Fruit fly (Drosophila melanogaster) whole organism, embryonic: ENCODE measurements around the gene CG10347.
A peak's percentile ranks its signal among the peaks of the same experiment; 100 is the strongest.

Experiments
- Abd-B ChIP-seq: fragments of 200-800 bp; sonication (Bioruptor generic); optimal IDR thresholded peaks from 2 replicates; lab custom pipeline; 2018; ENCODE audit warnings: missing biosample characterization, mild to moderate bottlenecking, missing genetic modification characterization, moderate library complexity
- Ada2b ChIP-seq: fragments of 200-800 bp; sonication (Bioruptor generic); IDR thresholded peaks from 2 replicates; pipeline ENCODE4 v1.3.6; 2022; ENCODE audit warnings: missing biosample characterization, missing genetic modification characterization
- Asciz ChIP-seq: fragments of 200-800 bp; sonication (Bioruptor generic); optimal IDR thresholded peaks from 2 replicates; lab custom pipeline; 2017; ENCODE audit warnings: missing biosample characterization, mild to moderate bottlenecking, missing genetic modification characterization, missing genetic modification reagents
- Atf6 ChIP-seq: fragments of 200-800 bp; sonication (Bioruptor generic); IDR thresholded peaks from 2 replicates; pipeline ENCODE4 v1.3.6; 2022; ENCODE audit warnings: missing biosample characterization, missing genetic modification characterization
- CG10209 ChIP-seq: fragments of 200-800 bp; sonication (Bioruptor generic); optimal IDR thresholded peaks from 3 replicates; lab custom pipeline; 2017; ENCODE audit warnings: missing biosample characterization, mild to moderate bottlenecking, missing genetic modification characterization, missing genetic modification reagents
- CG10431 ChIP-seq: fragments of 200-800 bp; sonication (Bioruptor generic); optimal IDR thresholded peaks from 3 replicates; lab custom pipeline; 2018; ENCODE audit warnings: missing biosample characterization, mild to moderate bottlenecking, missing genetic modification characterization
- CG10959 ChIP-seq: fragments of 200-800 bp; sonication (Bioruptor generic); IDR thresholded peaks from 2 replicates; pipeline ENCODE4 v1.3.6; 2022; ENCODE audit warnings: missing biosample characterization, missing genetic modification characterization
- CG11695 ChIP-seq: fragments of 200-800 bp; sonication (Bioruptor generic); IDR thresholded peaks from 3 replicates; pipeline ENCODE4 v1.3.6; 2022; ENCODE audit warnings: missing biosample characterization, missing genetic modification characterization
- CG12659 ChIP-seq: fragments of 200-800 bp; sonication (Bioruptor generic); optimal IDR thresholded peaks from 3 replicates; lab custom pipeline; 2017; ENCODE audit warnings: mild to moderate bottlenecking, missing biosample characterization, missing genetic modification reagents, missing genetic modification characterization
- CG15269 ChIP-seq: fragments of 200-800 bp; sonication (Bioruptor generic); optimal IDR thresholded peaks from 2 replicates; lab custom pipeline; 2018; ENCODE audit warnings: missing biosample characterization, mild to moderate bottlenecking, missing genetic modification characterization, moderate library complexity
- CG18599 ChIP-seq: fragments of 200-800 bp; sonication (Bioruptor generic); optimal IDR thresholded peaks from 3 replicates; lab custom pipeline; 2017; ENCODE audit warnings: missing biosample characterization, missing genetic modification characterization, mild to moderate bottlenecking, moderate library complexity, missing genetic modification reagents
- CG2120 ChIP-seq: fragments of 200-800 bp; sonication (Bioruptor generic); optimal IDR thresholded peaks from 3 replicates; lab custom pipeline; 2016; ENCODE audit warnings: missing biosample characterization, missing genetic modification characterization
- CG2889 ChIP-seq: fragments of 200-800 bp; sonication (Bioruptor generic); IDR thresholded peaks from 3 replicates; pipeline ENCODE4 v1.3.6; 2022; ENCODE audit warnings: missing biosample characterization, missing genetic modification characterization
- CG30020 ChIP-seq: fragments of 200-800 bp; optimal IDR thresholded peaks from 2 replicates; lab custom pipeline; 2019; ENCODE audit warnings: missing biosample characterization, mild to moderate bottlenecking, missing genetic modification characterization, moderate library complexity
- CG31224 ChIP-seq: fragments of 200-800 bp; sonication (Bioruptor generic); IDR thresholded peaks from 2 replicates; pipeline ENCODE4 v1.3.6; 2022; ENCODE audit warnings: missing biosample characterization, missing genetic modification characterization
- CG31365 ChIP-seq: fragments of 200-800 bp; sonication (Bioruptor generic); optimal IDR thresholded peaks from 2 replicates; lab custom pipeline; 2018; ENCODE audit warnings: missing biosample characterization, mild to moderate bottlenecking, missing genetic modification characterization
- CG31441 ChIP-seq: fragments of 200-800 bp; sonication (Bioruptor generic); IDR thresholded peaks from 2 replicates; pipeline ENCODE4 v1.3.6; 2022; ENCODE audit warnings: missing biosample characterization, missing genetic modification characterization
- CG33557 ChIP-seq: fragments of 200-800 bp; sonication (Bioruptor generic); optimal IDR thresholded peaks from 2 replicates; lab custom pipeline; 2019; ENCODE audit warnings: missing biosample characterization, mild to moderate bottlenecking, missing genetic modification characterization, moderate library complexity
- CG34422 ChIP-seq: fragments of 200-800 bp; sonication (Bioruptor generic); IDR thresholded peaks from 3 replicates; pipeline ENCODE4 v1.3.6; 2022; ENCODE audit warnings: missing biosample characterization, missing genetic modification characterization
- CG4404 ChIP-seq: fragments of 200-800 bp; sonication (Bioruptor generic); IDR thresholded peaks from 2 replicates; pipeline ENCODE4 v1.3.6; 2022; ENCODE audit warnings: missing biosample characterization, missing genetic modification characterization
- CG4424 ChIP-seq: fragments of 200-800 bp; sonication (Bioruptor generic); optimal IDR thresholded peaks from 3 replicates; lab custom pipeline; 2016; ENCODE audit warnings: missing biosample characterization, missing genetic modification characterization
- CG4820 ChIP-seq: fragments of 200-800 bp; sonication (Bioruptor generic); optimal IDR thresholded peaks from 3 replicates; lab custom pipeline; 2016; ENCODE audit warnings: missing biosample characterization, missing genetic modification characterization
- CG5180 ChIP-seq: fragments of 200-800 bp; sonication (Bioruptor generic); optimal IDR thresholded peaks from 3 replicates; lab custom pipeline; 2017; ENCODE audit warnings: missing biosample characterization, missing genetic modification characterization, mild to moderate bottlenecking, moderate library complexity, missing genetic modification reagents
- CG7271 ChIP-seq: fragments of 200-800 bp; sonication (Bioruptor generic); optimal IDR thresholded peaks from 2 replicates; lab custom pipeline; 2018; ENCODE audit warnings: missing biosample characterization, mild to moderate bottlenecking, missing genetic modification characterization, moderate library complexity
- CG8478 ChIP-seq: fragments of >200 bp; optimal IDR thresholded peaks from 2 replicates; lab custom pipeline; 2018
- D ChIP-seq, 2 experiments: fragments of 200-800 bp in 1 of 2; fragments of >200 bp in 1 of 2; sonication (Bioruptor generic) in 1 of 2; optimal IDR thresholded peaks; 2 replicates in 1 of 2; 3 replicates in 1 of 2; lab custom pipeline; 2017; ENCODE audit warnings: mild to moderate bottlenecking in 1 of 2, missing biosample characterization in 1 of 2, missing genetic modification characterization in 1 of 2, missing genetic modification reagents in 1 of 2
- E2f1 ChIP-seq: fragments of 200-800 bp; sonication (Bioruptor generic); IDR thresholded peaks from 2 replicates; pipeline ENCODE4 v1.3.6; 2022; ENCODE audit warnings: missing biosample characterization, missing genetic modification characterization
- Ets65A ChIP-seq: fragments of 200-800 bp; sonication (Bioruptor generic); peaks from one replicate; lab custom pipeline; 2016; ENCODE audit warnings: missing biosample characterization, missing genetic modification characterization
- H2.0 ChIP-seq: fragments of 200-800 bp; sonication (Bioruptor generic); IDR thresholded peaks from 2 replicates; pipeline ENCODE4 v1.3.6; 2022; ENCODE audit warnings: missing biosample characterization, missing genetic modification characterization
- Hr39 ChIP-seq: fragments of >200 bp; optimal IDR thresholded peaks from 2 replicates; lab custom pipeline; 2017
- NK7.1 ChIP-seq: fragments of 200-800 bp; sonication (Bioruptor generic); optimal IDR thresholded peaks from 3 replicates; lab custom pipeline; 2016; ENCODE audit warnings: missing biosample characterization, missing genetic modification characterization
- Neu2 ChIP-seq: fragments of 200-800 bp; sonication (Bioruptor generic); optimal IDR thresholded peaks from 3 replicates; lab custom pipeline; 2016; ENCODE audit warnings: missing biosample characterization, missing genetic modification characterization, borderline replicate concordance
- Opbp ChIP-seq: fragments of 200-800 bp; sonication (Bioruptor generic); IDR thresholded peaks from 3 replicates; pipeline ENCODE4 v1.3.6; 2022; ENCODE audit warnings: missing biosample characterization, missing genetic modification characterization; ENCODE audit not compliant: partially characterized antibody
- Vsx1 ChIP-seq: fragments of 200-800 bp; sonication (Bioruptor generic); optimal IDR thresholded peaks from 2 replicates; lab custom pipeline; 2017; ENCODE audit warnings: missing biosample characterization, mild to moderate bottlenecking, missing genetic modification characterization, missing genetic modification reagents
- caup ChIP-seq: fragments of 200-800 bp; sonication (Bioruptor generic); optimal IDR thresholded peaks from 3 replicates; lab custom pipeline; 2017; ENCODE audit warnings: missing biosample characterization, mild to moderate bottlenecking, missing genetic modification characterization, moderate library complexity; ENCODE audit not compliant: severe bottlenecking
- gcm ChIP-seq: fragments of 200-800 bp; sonication (Bioruptor generic); optimal IDR thresholded peaks from 2 replicates; lab custom pipeline; 2019; ENCODE audit warnings: missing biosample characterization, mild to moderate bottlenecking, missing genetic modification characterization, moderate library complexity
- gsb ChIP-seq: fragments of 200-800 bp; sonication (Bioruptor generic); IDR thresholded peaks from 2 replicates; pipeline ENCODE4 v1.3.6; 2022; ENCODE audit warnings: missing biosample characterization, missing genetic modification characterization
- her ChIP-seq: fragments of 200-800 bp; sonication (Bioruptor generic); optimal IDR thresholded peaks from 2 replicates; lab custom pipeline; 2016; ENCODE audit warnings: missing biosample characterization, missing genetic modification characterization
- hkb ChIP-seq, 2 experiments: fragments of 200-800 bp in 1 of 2; fragments of >200 bp in 1 of 2; sonication (Bioruptor generic) in 1 of 2; IDR thresholded peaks in 1 of 2; optimal IDR thresholded peaks in 1 of 2; 2 replicates each; pipeline versions ENCODE4 v1.3.6 to Lab custom; 2017 to 2022; ENCODE audit warnings: missing biosample characterization in 1 of 2, missing genetic modification characterization in 1 of 2
- ind ChIP-seq: fragments of 200-800 bp; sonication (Bioruptor generic); optimal IDR thresholded peaks from 3 replicates; lab custom pipeline; 2016; ENCODE audit warnings: missing biosample characterization, missing genetic modification characterization
- jumu ChIP-seq: fragments of 200-800 bp; sonication (Bioruptor generic); optimal IDR thresholded peaks from 3 replicates; lab custom pipeline; 2016; ENCODE audit warnings: missing biosample characterization, missing genetic modification characterization
- klu ChIP-seq: fragments of 200-800 bp; sonication (Bioruptor generic); IDR thresholded peaks from 2 replicates; pipeline ENCODE4 v1.3.6; 2022; ENCODE audit warnings: missing biosample characterization, missing genetic modification characterization
- mirr ChIP-seq: fragments of 200-800 bp; sonication (Bioruptor generic); optimal IDR thresholded peaks from 3 replicates; lab custom pipeline; 2018; ENCODE audit warnings: missing biosample characterization, mild to moderate bottlenecking, missing genetic modification characterization
- nerfin-2 ChIP-seq: fragments of 200-800 bp; sonication (Bioruptor generic); IDR thresholded peaks from 2 replicates; pipeline ENCODE4 v1.3.6; 2022; ENCODE audit warnings: missing biosample characterization, missing genetic modification characterization; ENCODE audit not compliant: partially characterized antibody
- ranshi ChIP-seq: fragments of 200-800 bp; sonication (Bioruptor generic); IDR thresholded peaks from 2 replicates; pipeline ENCODE4 v1.3.6; 2022; ENCODE audit warnings: missing biosample characterization, missing genetic modification characterization
- schlank ChIP-seq: fragments of 200-800 bp; sonication (Bioruptor generic); optimal IDR thresholded peaks from 2 replicates; lab custom pipeline; 2018; ENCODE audit warnings: missing biosample characterization, mild to moderate bottlenecking, missing genetic modification characterization
- sens ChIP-seq: fragments of 200-800 bp; sonication (Bioruptor generic); peaks from one replicate; lab custom pipeline; 2016; ENCODE audit warnings: missing biosample characterization, missing genetic modification characterization
- sisA ChIP-seq: fragments of 200-800 bp; sonication (Bioruptor generic); IDR thresholded peaks from 2 replicates; pipeline ENCODE4 v1.3.6; 2022; ENCODE audit warnings: missing biosample characterization, missing genetic modification characterization
- zfh1 ChIP-seq: fragments of 200-800 bp; sonication (Bioruptor generic); IDR thresholded peaks from 3 replicates; pipeline ENCODE4 v1.3.6; 2022; ENCODE audit warnings: missing biosample characterization, missing genetic modification characterization

CG10347 gene

DNA sequence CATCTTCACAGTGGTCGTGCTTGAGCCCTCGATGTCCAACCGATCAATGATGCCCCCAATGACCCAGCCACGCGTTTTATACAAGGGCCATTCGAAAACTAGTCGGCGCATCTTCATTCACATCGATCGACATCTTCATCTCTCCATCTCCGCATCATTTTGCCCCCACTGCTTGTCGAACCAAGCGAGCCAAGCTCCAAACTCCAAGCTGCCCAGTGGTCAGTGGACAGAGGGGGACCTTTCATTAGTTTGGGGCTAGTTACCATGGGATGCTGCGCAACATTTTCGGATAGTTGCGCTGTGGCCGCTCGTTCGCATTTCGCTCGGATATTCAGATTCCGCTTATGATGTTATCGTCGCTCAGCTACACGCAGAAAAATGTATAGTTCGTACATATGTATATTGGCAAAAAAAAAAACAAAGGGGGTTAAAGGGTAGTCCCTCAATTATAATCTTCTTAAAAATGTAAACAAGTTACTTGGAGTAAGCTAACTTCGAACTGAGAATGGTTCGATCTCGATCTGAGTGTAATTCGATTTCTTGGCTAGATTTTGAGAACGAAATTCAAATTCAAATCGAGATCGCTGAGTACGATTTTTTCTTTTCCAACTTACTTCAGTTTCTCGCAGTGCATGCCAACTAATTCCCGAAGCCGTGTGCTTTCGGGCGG is 8.5 kb downstream of the CG10347 start, which contains the start of gene CG15740 (continued):
- 0 out of 2 replicates have a peak, but pooled peaks have one; percentile 21 for TF ChIP-seq CG4404 (GFP tag; lab: Robert Waterston, UW)
- peak; percentile 2 for TF ChIP-seq CG10209 (GFP tag; lab: Kevin White, UChicago)
- no peak for TF ChIP-seq Ets65A (GFP tag; lab: Kevin White, UChicago)
- TF ChIP-seq CG18599, result peak; percentile 19
- TF ChIP-seq Vsx1, result no peak
- TF ChIP-seq CG4820 (GFP tag; lab: Kevin White, UChicago), result peak; percentile 26
- TF ChIP-seq jumu (GFP tag; lab: Kevin White, UChicago), result peak; percentile 25
- no peak for TF ChIP-seq Hr39 (lab: Kevin White, UChicago)
- TF ChIP-seq CG31441 (GFP tag; lab: Robert Waterston, UW), result peak; percentile 63
- peak; percentile 44; the same call in 1 of the 2 replicates for TF ChIP-seq H2.0 (GFP tag; lab: Robert Waterston, UW)
- peak; percentile 76 for TF ChIP-seq sens (GFP tag; lab: Kevin White, UChicago)
- TF ChIP-seq CG10959 (GFP tag; lab: Robert Waterston, UW), result no peak
- peak; percentile 41 for TF ChIP-seq Asciz
- no peak for TF ChIP-seq Opbp (GFP tag; lab: Robert Waterston, UW)
- no peak for TF ChIP-seq gcm (GFP tag; lab: Kevin White, UChicago)
- TF ChIP-seq klu (GFP tag; lab: Robert Waterston, UW), result no peak
- no peak for TF ChIP-seq Neu2 (GFP tag; lab: Kevin White, UChicago)
- peak; percentile 56 for TF ChIP-seq CG15269
- TF ChIP-seq CG2889 (GFP tag; lab: Robert Waterston, UW), result 0 out of 3 replicates have a peak, but pooled peaks have one; percentile 26
- no peak for TF ChIP-seq her (GFP tag; lab: Kevin White, UChicago)
- peak; percentile 62 for TF ChIP-seq Ada2b (GFP tag; lab: Robert Waterston, UW)
- no peak for TF ChIP-seq Abd-B
- TF ChIP-seq zfh1 (GFP tag; lab: Robert Waterston, UW), result peak; percentile 43; the same call in 1 of the 3 replicates
- TF ChIP-seq CG34422 (GFP tag; lab: Robert Waterston, UW), result peak; percentile 51; the same call in 1 of the 3 replicates
- TF ChIP-seq nerfin-2 (GFP tag; lab: Robert Waterston, UW), result no peak
- no peak for TF ChIP-seq CG31224 (GFP tag; lab: Robert Waterston, UW)
- peak; percentile 23 for TF ChIP-seq ind
- no peak for TF ChIP-seq D (optimal IDR thresholded peaks at IDR 0.05; lab: Kevin White, UChicago)
- TF ChIP-seq D (GFP tag; optimal IDR thresholded peaks at IDR 0.05; lab: Kevin White, UChicago), result no peak
- peak; percentile 14 for TF ChIP-seq caup (GFP tag; lab: Kevin White, UChicago)
- peak; percentile 12 for TF ChIP-seq CG5180 (GFP tag; lab: Kevin White, UChicago)
- peak; percentile 30 for TF ChIP-seq CG2120 (GFP tag; lab: Kevin White, UChicago)
- 0 out of 2 replicates have a peak, but pooled peaks have one; percentile 44 for TF ChIP-seq E2f1 (GFP tag; lab: Robert Waterston, UW)
- no peak for TF ChIP-seq CG7271 (tag; lab: Kevin White, UChicago)
- TF ChIP-seq schlank, result no peak
- TF ChIP-seq mirr (GFP tag; lab: Kevin White, UChicago), result no peak
- TF ChIP-seq sisA (GFP tag; lab: Robert Waterston, UW), result peak; percentile 71
- no peak for TF ChIP-seq CG8478 (lab: Kevin White, UChicago)
- TF ChIP-seq CG31365 (tag; lab: Kevin White, UChicago), result no peak
- no peak for TF ChIP-seq NK7.1 (GFP tag; lab: Kevin White, UChicago)
- TF ChIP-seq CG10431 (GFP tag; lab: Kevin White, UChicago), result no peak
- TF ChIP-seq hkb (optimal IDR thresholded peaks at IDR 0.05; lab: Kevin White, UChicago), result no peak
- peak; percentile 77 for TF ChIP-seq hkb (GFP tag; IDR thresholded peaks at IDR 0.05; lab: Robert Waterston, UW)
- no peak for TF ChIP-seq CG30020 (tag; lab: Kevin White, UChicago)
- peak; percentile 73; the same call in 1 of the 2 replicates for TF ChIP-seq Atf6 (GFP tag; lab: Robert Waterston, UW)
- no peak for TF ChIP-seq CG33557 (GFP tag; lab: Kevin White, UChicago)
- 0 out of 2 replicates have a peak, but pooled peaks have one; percentile 35 for TF ChIP-seq gsb (GFP tag; lab: Robert Waterston, UW)
- peak; percentile 42 for TF ChIP-seq CG4424
- peak; percentile 5 for TF ChIP-seq CG12659
- TF ChIP-seq ranshi (GFP tag; lab: Robert Waterston, UW), result peak; percentile 39; the same call in 1 of the 2 replicates
- 0 out of 3 replicates have a peak, but pooled peaks have one; percentile 55 for TF ChIP-seq CG11695 (GFP tag; lab: Robert Waterston, UW)
